Worm (Caenorhabditis elegans): ENCODE data around the gene oac-3.

Gene oac-3

DNA sequence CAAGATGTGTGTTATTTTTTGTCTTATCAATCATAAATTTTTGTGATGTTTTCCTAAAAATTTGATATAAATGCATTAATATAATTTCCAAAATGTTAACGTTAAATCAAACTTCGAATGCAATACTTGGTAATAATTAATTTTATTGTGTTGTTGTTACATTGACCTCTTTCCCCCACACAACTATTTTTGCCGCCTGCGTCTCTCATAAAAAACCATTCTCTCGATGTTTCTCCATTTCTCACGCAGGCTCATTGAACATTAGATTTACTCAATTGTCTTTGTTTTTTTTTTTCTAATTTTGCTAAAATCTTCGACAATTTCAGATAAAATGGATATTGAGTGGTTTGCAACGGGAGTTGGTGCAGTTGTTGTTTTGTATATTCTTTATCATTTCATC lies 6.9 kb downstream of the oac-3 start, which contains the start of gene stdh-1:
stdh-1 (plus strand) TSS at position 327 of the 400 bp plus-strand sequence.
- TF ChIP-seq nhr-23 (tag; optimal IDR thresholded peaks at IDR 0.05), result no peak
- no peak for TF ChIP-seq tbx-2 (tag; optimal IDR thresholded peaks at IDR 0.05)
- TF ChIP-seq hmg-11 (tag; optimal IDR thresholded peaks at IDR 0.05), result peak; percentile 5
- TF ChIP-seq egl-5 (tag; optimal IDR thresholded peaks at IDR 0.05), result peak; percentile 50
- peak; percentile 3 for TF ChIP-seq nfya-1 (tag; optimal IDR thresholded peaks at IDR 0.05; ENCODE audit: insufficient read depth)
- peak; percentile 22 for TF ChIP-seq pha-4 (tag; optimal IDR thresholded peaks at IDR 0.05)
- peak; percentile 48 for TF ChIP-seq elt-2 (tag; optimal IDR thresholded peaks at IDR 0.05)

DNA sequence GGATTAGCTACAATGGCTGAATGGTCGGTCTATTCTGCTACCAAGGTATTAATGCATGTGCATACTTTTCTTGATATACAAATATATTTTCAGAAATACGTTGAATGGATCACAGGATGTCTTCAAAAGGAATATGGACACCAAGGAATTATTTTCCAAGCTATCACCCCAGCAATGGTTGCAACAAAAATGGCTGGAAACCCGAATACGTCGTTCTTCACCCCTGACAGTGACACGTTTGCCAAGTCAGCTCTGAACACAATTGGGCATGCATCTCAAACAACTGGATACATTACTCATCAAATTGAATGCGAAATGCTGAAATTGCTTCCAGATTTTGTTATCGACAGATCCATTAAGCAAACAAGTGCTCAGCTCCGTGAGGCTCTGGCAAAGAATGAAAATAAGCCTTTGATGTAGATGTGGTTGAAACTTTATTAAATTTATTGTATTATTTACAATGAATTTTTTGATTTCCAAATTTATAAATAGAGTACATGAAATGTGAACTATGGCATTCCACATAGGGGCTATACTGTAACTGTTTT lies 8.3 kb downstream of the oac-3 start:
- TF ChIP-seq ceh-16 (tag; optimal IDR thresholded peaks at IDR 0.05), result no peak
- peak; percentile 98 for TF ChIP-seq ama-1 (optimal IDR thresholded peaks at IDR 0.05)
- peak; percentile 42 for TF ChIP-seq elt-2 (tag; optimal IDR thresholded peaks at IDR 0.05)
- TF ChIP-seq ceh-9 (tag; optimal IDR thresholded peaks at IDR 0.05), result no peak
- TF ChIP-seq lsy-12 (tag; optimal IDR thresholded peaks at IDR 0.05), result peak; percentile 27
- TF ChIP-seq nhr-25 (tag; optimal IDR thresholded peaks at IDR 0.05), result peak; percentile 0
- peak; percentile 78 for TF ChIP-seq nhr-43 (tag; optimal IDR thresholded peaks at IDR 0.05; ENCODE audit: poor library complexity, severe bottlenecking)
- no peak for TF ChIP-seq pqm-1 (tag; optimal IDR thresholded peaks at IDR 0.05)
- TF ChIP-seq jun-1 (tag; optimal IDR thresholded peaks at IDR 0.05), result peak; percentile 72
- TF ChIP-seq pha-4 (tag; optimal IDR thresholded peaks at IDR 0.05), result peak; percentile 3

DNA sequence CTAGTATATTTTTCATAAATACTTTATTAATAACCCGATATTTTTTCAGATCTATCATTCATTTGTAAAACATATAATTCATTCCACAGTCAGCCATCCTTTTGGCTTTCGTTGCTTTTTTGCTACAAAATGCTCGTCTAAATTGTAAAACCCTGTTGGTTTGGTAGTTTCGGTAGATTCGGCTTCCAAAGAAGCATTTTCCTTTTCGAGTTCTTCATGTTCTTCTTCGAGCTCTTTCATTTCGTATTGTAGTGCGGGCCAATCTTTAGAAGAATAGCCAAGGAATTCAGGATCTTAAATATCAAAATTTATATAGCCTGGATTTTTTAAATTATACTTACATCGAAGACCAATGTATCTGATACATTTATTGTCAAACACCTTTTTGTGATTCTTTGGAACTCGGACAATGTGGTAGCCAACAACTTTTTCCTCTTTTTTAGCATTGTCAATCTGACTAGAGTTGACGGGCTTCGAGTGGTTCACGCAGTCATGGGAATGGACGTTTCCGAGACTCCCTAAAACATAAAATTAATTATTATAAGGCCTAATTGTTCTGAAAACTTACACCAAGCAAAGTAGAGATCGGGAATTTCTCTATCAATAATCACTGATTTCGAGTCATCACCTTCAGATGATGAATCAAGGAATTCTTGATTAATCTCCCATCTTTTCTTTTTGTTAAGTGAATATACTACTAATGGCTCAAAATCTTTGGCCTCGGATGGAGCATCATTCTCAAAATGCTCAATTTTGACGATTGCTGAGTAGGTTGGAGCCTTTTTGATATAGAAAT lies 9.0 kb downstream of the oac-3 start:
- TF ChIP-seq ceh-82 (tag; optimal IDR thresholded peaks at IDR 0.05) (no peak), ztf-4 (tag; optimal IDR thresholded peaks at IDR 0.05) (peak; percentile 24), nfya-1 (tag; optimal IDR thresholded peaks at IDR 0.05; ENCODE audit: insufficient read depth) (peak; percentile 12), ama-1 (optimal IDR thresholded peaks at IDR 0.05) (peak; percentile 87), nhr-43 (tag; optimal IDR thresholded peaks at IDR 0.05; ENCODE audit: poor library complexity, severe bottlenecking) (peak; percentile 65), lsy-12 (tag; optimal IDR thresholded peaks at IDR 0.05) (no peak)

DNA sequence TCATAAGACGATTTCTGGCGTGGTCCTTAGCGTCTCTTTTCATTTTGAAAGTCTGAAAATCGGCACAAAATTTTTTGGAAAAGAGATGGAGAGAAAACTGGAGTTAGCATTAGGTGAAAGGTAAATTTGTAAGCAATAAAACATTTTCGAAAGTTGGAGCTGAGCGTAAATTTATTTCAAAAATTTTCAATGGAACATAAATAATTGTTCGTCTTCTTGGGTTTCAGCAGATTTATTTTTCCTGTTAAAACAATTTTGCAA lies 9.5 kb downstream of the oac-3 start, which contains the start of gene C06B3.6:
C06B3.6 (minus strand) TSS at position 52 of the 261 bp plus-strand sequence.
- TF ChIP-seq ceh-28 (tag; optimal IDR thresholded peaks at IDR 0.05) (no peak), nfya-1 (tag; optimal IDR thresholded peaks at IDR 0.05; ENCODE audit: insufficient read depth) (no peak)

DNA sequence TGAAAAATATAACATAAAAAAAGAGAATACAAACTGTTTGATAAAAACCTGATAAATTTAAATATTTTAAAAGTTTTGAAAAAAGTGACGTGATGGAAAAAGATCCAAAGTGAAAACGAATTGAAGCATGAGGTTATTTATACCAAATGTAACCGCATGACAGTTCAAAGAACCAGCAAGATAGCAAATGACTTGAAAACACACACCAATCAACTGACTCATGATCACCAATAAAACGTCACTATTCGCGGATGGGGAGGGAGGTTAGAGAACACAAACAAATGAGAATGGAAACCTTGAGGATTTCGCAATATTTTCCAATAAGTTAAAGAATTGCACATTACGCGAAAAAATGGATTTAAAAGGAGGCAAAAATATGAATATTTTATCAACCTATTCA lies 10.1 kb downstream of the oac-3 start, which contains the start of gene C06B3.7:
C06B3.7 (plus strand) TSS at position 287 of the 400 bp plus-strand sequence.
- TF ChIP-seq mdl-1 (tag; optimal IDR thresholded peaks at IDR 0.05) (peak; percentile 75), pqm-1 (tag; optimal IDR thresholded peaks at IDR 0.05) (peak; percentile 95), egl-5 (tag; optimal IDR thresholded peaks at IDR 0.05) (peak; percentile 99), ztf-11 (tag; optimal IDR thresholded peaks at IDR 0.05) (no peak), elt-3 (tag; optimal IDR thresholded peaks at IDR 0.05) (peak in 1 of 3 experiments; percentile 23), nfya-1 (tag; optimal IDR thresholded peaks at IDR 0.05; ENCODE audit: insufficient read depth) (peak; percentile 90), fkh-2 (tag; optimal IDR thresholded peaks at IDR 0.05) (no peak), lsy-12 (tag; optimal IDR thresholded peaks at IDR 0.05) (peak; percentile 16), nhr-11 (tag; optimal IDR thresholded peaks at IDR 0.05) (peak; percentile 27), nhr-23 (tag; optimal IDR thresholded peaks at IDR 0.05) (peak; percentile 86), nhr-25 (tag; optimal IDR thresholded peaks at IDR 0.05) (peak; percentile 52), unc-39 (tag; optimal IDR thresholded peaks at IDR 0.05) (no peak), jun-1 (tag; optimal IDR thresholded peaks at IDR 0.05) (peak; percentile 92), nhr-43 (tag; optimal IDR thresholded peaks at IDR 0.05; ENCODE audit: poor library complexity, severe bottlenecking) (peak; percentile 79), nhr-237 (tag; optimal IDR thresholded peaks at IDR 0.05) (no peak), nhr-28 (tag; optimal IDR thresholded peaks at IDR 0.05) (no peak), elt-2 (tag; optimal IDR thresholded peaks at IDR 0.05) (peak; percentile 92), skn-1 (tag; optimal IDR thresholded peaks at IDR 0.05) (peak; percentile 72), ceh-28 (tag; optimal IDR thresholded peaks at IDR 0.05) (peak; percentile 58), pha-4 (tag; optimal IDR thresholded peaks at IDR 0.05) (peak; percentile 94), R02D3.7 (tag; optimal IDR thresholded peaks at IDR 0.05) (no peak), mml-1 (tag; optimal IDR thresholded peaks at IDR 0.05) (no peak), lin-39 (tag; optimal IDR thresholded peaks at IDR 0.05) (peak; percentile 92), lin-15B (tag; optimal IDR thresholded peaks at IDR 0.05) (peak; percentile 27), ama-1 (optimal IDR thresholded peaks at IDR 0.05) (no peak)

Data from whole organism, L3 larva.